Fruit fly (Drosophila melanogaster) whole organism, pupa: ENCODE measurements around the gene loj.

Source experiments
- CG10348 ChIP-seq: fragments of 200-800 bp; sonication (Bioruptor generic); IDR thresholded peaks from 2 replicates; pipeline ENCODE4 v1.3.6; 2022; ENCODE audit warnings: missing biosample characterization, missing genetic modification characterization
- CG12605 ChIP-seq: fragments of 200-800 bp; sonication (Bioruptor generic); IDR thresholded peaks from 2 replicates; pipeline ENCODE4 v1.3.6; 2022; ENCODE audit warnings: missing biosample characterization, missing genetic modification characterization
- CG13204 ChIP-seq: fragments of 200-800 bp; sonication (Bioruptor generic); optimal IDR thresholded peaks from 2 replicates; lab custom pipeline; 2018; ENCODE audit warnings: missing biosample characterization, mild to moderate bottlenecking, missing genetic modification characterization, moderate library complexity
- CG14655 ChIP-seq: fragments of 200-800 bp; sonication (Bioruptor generic); optimal IDR thresholded peaks from 3 replicates; lab custom pipeline; 2017; ENCODE audit warnings: mild to moderate bottlenecking, missing biosample characterization, missing genetic modification reagents, missing genetic modification characterization
- CG15710 ChIP-seq: fragments of 200-800 bp; sonication (Bioruptor generic); optimal IDR thresholded peaks from 2 replicates; lab custom pipeline; 2018; ENCODE audit warnings: missing biosample characterization, mild to moderate bottlenecking, missing genetic modification characterization, moderate library complexity
- CG17806 ChIP-seq: fragments of 200-800 bp; sonication (Bioruptor generic); optimal IDR thresholded peaks from 2 replicates; lab custom pipeline; 2018; ENCODE audit warnings: missing biosample characterization, mild to moderate bottlenecking, missing genetic modification characterization, moderate library complexity
- CG32121 ChIP-seq: fragments of 200-800 bp; sonication (Bioruptor generic); IDR thresholded peaks from 2 replicates; pipeline ENCODE4 v1.3.6; 2022; ENCODE audit warnings: missing biosample characterization, missing genetic modification characterization
- CG34367 ChIP-seq: fragments of 200-800 bp; sonication (Bioruptor generic); optimal IDR thresholded peaks from 2 replicates; lab custom pipeline; 2018; ENCODE audit warnings: missing biosample characterization, mild to moderate bottlenecking, missing genetic modification characterization
- CG4496 ChIP-seq: fragments of 200-800 bp; sonication (Bioruptor generic); IDR thresholded peaks from 3 replicates; pipeline ENCODE4 v1.3.6; 2022; ENCODE audit warnings: missing biosample characterization, missing genetic modification characterization
- CG8159 ChIP-seq: fragments of 200-800 bp; sonication (Bioruptor generic); optimal IDR thresholded peaks from 3 replicates; lab custom pipeline; 2018; ENCODE audit warnings: missing biosample characterization, mild to moderate bottlenecking, missing genetic modification characterization, moderate library complexity
- CG8301 ChIP-seq: fragments of 200-800 bp; sonication (Bioruptor generic); optimal IDR thresholded peaks from 2 replicates; lab custom pipeline; 2018; ENCODE audit warnings: missing biosample characterization, mild to moderate bottlenecking, missing genetic modification characterization
- CG9948 ChIP-seq: fragments of 200-800 bp; sonication (Bioruptor generic); optimal IDR thresholded peaks from 2 replicates; lab custom pipeline; 2018; ENCODE audit warnings: missing biosample characterization, mild to moderate bottlenecking, missing genetic modification characterization, moderate library complexity
- D1 ChIP-seq: fragments of 200-800 bp; sonication (Bioruptor generic); optimal IDR thresholded peaks from 2 replicates; lab custom pipeline; 2018; ENCODE audit warnings: missing biosample characterization, mild to moderate bottlenecking, missing genetic modification characterization, moderate library complexity
- EcR ChIP-seq: fragments of 200-800 bp; sonication (Bioruptor generic); optimal IDR thresholded peaks from 3 replicates; lab custom pipeline; 2019; ENCODE audit warnings: missing biosample characterization, missing genetic modification characterization, mild to moderate bottlenecking, moderate library complexity, missing genetic modification reagents
- Ets98B ChIP-seq: fragments of 200-800 bp; sonication (Bioruptor generic); IDR thresholded peaks from 2 replicates; pipeline ENCODE4 v1.3.6; 2022; ENCODE audit warnings: missing biosample characterization, missing genetic modification characterization
- Pif1A ChIP-seq: fragments of 200-800 bp; sonication (Bioruptor generic); optimal IDR thresholded peaks from 3 replicates; lab custom pipeline; 2016; ENCODE audit warnings: missing biosample characterization, missing genetic modification characterization
- Pif1B ChIP-seq: fragments of 200-800 bp; sonication (Bioruptor generic); optimal IDR thresholded peaks from 3 replicates; lab custom pipeline; 2016; ENCODE audit warnings: missing biosample characterization, missing genetic modification characterization
- Snoo ChIP-seq: fragments of 200-800 bp; sonication (Bioruptor generic); optimal IDR thresholded peaks from 3 replicates; lab custom pipeline; 2017; ENCODE audit warnings: missing biosample characterization, mild to moderate bottlenecking, missing genetic modification characterization, inconsistent platforms
- fd96Ca ChIP-seq: fragments of 200-800 bp; sonication (Bioruptor generic); IDR thresholded peaks from 3 replicates; pipeline ENCODE4 v1.3.6; 2022; ENCODE audit warnings: missing biosample characterization, missing genetic modification characterization
- gl ChIP-seq: fragments of 200-800 bp; sonication (Bioruptor generic); optimal IDR thresholded peaks from 2 replicates; lab custom pipeline; 2018; ENCODE audit warnings: missing biosample characterization, mild to moderate bottlenecking, missing genetic modification characterization
- rn ChIP-seq: fragments of 200-800 bp; sonication (Bioruptor generic); IDR thresholded peaks from 2 replicates; pipeline ENCODE4 v1.3.6; 2022; ENCODE audit warnings: missing biosample characterization, missing genetic modification characterization

loj gene

DNA sequence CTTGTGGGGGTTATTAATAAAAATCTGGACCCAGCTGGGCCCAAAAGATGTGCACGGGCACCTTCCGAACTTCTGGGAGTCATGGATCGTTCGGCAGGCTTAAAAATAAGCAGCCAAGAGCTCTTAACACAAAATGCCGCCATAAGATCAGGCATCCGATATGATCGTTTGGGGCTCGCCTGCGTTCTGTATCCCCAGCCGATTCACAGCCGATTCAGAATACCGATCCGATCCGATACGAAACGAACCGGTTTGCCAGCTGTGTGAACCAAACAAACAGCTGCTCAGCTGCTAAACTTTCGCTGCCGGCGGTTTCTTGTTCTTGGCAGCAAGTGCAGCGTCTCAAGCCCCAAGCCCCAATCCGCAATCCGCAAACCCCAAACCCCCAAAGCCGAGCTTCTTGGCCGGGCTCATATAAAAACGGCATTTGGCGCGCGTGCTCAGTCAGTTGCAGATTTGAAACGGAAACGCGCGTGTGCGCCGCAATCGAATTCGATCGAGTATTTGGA, 28.9 kb upstream of the loj start, which contains the start of gene CG42269:
CG42269 (plus strand) TSS at position 416 of the 509 bp plus-strand sequence.
- TF ChIP-seq Ets98B: no peak
- no peak for TF ChIP-seq Pif1A (GFP tag; lab: Kevin White, UChicago)
- peak; percentile 28 for TF ChIP-seq Snoo (tag; lab: Kevin White, UChicago)
- no peak for TF ChIP-seq CG10348
- TF ChIP-seq EcR: no peak
- TF ChIP-seq fd96Ca (GFP tag; lab: Robert Waterston, UW): no peak
- TF ChIP-seq CG32121 (GFP tag; lab: Robert Waterston, UW): no peak
- no peak for TF ChIP-seq Pif1B
- TF ChIP-seq CG15710: no peak
- peak; percentile 54 for TF ChIP-seq CG4496 (GFP tag; lab: Robert Waterston, UW)

DNA sequence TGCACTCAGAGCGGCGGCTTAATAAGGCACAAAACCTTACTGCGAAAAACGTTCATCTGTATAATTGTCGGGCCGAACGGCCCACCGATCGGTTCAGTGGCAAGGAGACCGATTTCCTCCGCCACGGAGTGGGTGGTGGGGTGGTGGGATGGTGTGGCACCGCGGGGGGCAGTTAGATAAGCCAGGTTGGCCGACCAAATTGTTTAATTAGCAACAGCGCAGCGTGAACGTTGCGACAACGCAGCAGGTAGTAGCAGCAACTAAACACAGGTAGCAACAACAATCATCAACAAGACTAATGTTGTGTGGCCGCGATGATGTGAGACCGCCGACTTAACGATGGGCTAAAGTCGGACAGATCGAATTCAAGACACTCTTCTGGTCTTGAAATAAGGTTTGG, 26.6 kb upstream of the loj start:
- TF ChIP-seq D1 (tag; lab: Kevin White, UChicago) (no peak), fd96Ca (GFP tag; lab: Robert Waterston, UW) (0 out of 3 replicates have a peak, but pooled peaks have one; percentile 20)

DNA sequence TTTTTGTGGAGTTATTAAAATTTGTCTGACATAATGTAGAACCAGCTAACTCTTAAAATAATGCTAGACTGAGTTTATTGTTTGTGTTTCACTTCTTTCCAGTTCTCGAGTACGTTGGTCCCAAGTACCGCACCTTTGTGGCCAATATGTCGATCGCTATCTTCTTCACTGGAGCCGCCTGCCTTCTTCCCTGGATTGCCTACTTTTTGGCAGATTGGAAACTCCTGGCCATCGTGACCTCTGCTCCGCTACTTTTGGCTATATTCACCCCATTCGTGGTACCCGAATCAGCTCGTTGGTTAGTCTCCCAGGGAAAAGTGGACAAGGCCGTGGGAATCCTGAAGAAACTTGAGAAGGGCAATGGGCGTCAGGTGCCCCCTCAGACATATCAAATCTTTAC, 24.7 kb upstream of the loj start:
- TF ChIP-seq CG34367 (no peak), CG10348 (no peak), rn (no peak), CG15710 (no peak), fd96Ca (GFP tag; lab: Robert Waterston, UW) (no peak), Pif1B (no peak), gl (tag; lab: Kevin White, UChicago) (no peak), CG17806 (tag; lab: Kevin White, UChicago) (no peak), CG8159 (tag; lab: Kevin White, UChicago) (no peak), CG9948 (tag; lab: Kevin White, UChicago) (no peak), Pif1A (GFP tag; lab: Kevin White, UChicago) (no peak), CG4496 (GFP tag; lab: Robert Waterston, UW) (no peak), CG12605 (GFP tag; lab: Robert Waterston, UW) (no peak), CG14655 (GFP tag; lab: Kevin White, UChicago) (no peak), D1 (tag; lab: Kevin White, UChicago) (no peak), CG32121 (GFP tag; lab: Robert Waterston, UW) (no peak), CG8301 (tag; lab: Kevin White, UChicago) (no peak), Snoo (tag; lab: Kevin White, UChicago) (no peak), EcR (no peak), Ets98B (no peak)

DNA sequence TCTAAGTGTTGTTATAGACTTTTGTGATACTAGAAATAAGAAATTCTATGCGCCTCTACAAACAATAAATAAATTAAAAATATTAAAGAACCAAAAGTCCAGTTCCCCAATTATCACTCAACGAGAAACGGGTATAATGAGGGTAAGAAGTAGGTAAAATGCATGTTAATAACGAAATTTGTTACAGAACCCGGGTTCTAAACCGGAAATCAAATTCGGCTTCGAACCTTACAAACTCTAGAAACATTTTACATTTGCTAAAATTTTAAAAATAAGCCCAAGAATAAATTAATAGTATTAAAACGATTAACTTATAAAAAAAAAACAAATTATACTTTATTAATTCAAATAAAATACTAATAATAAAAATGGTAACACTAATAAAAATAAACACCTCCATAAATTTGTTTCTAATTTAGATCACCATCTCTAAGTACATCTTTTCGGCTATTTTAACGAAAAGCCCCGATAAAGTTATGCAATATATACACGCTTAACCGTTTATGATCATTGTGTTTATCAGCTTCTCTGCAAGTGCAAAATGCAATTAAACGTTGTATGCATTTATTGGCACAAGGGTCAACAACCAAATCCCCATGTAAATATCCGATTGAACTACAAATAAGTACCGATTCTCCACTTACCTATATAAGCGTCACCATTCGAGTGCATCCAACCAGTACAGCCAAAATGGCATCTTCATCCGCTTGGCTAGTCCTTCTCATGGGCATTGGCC, 23.2 kb upstream of the loj start, which contains the start of gene CG6602:
CG6602 (plus strand) TSS at position 686 of the 736 bp plus-strand sequence.
- peak; percentile 41 for TF ChIP-seq CG34367
- TF ChIP-seq CG4496 (GFP tag; lab: Robert Waterston, UW): peak; percentile 78
- peak; percentile 44 for TF ChIP-seq CG15710
- peak; percentile 28 for TF ChIP-seq CG8159 (tag; lab: Kevin White, UChicago)
- no peak for TF ChIP-seq fd96Ca (GFP tag; lab: Robert Waterston, UW)
- TF ChIP-seq Snoo (tag; lab: Kevin White, UChicago): peak; percentile 79
- no peak for TF ChIP-seq CG12605 (GFP tag; lab: Robert Waterston, UW)

DNA sequence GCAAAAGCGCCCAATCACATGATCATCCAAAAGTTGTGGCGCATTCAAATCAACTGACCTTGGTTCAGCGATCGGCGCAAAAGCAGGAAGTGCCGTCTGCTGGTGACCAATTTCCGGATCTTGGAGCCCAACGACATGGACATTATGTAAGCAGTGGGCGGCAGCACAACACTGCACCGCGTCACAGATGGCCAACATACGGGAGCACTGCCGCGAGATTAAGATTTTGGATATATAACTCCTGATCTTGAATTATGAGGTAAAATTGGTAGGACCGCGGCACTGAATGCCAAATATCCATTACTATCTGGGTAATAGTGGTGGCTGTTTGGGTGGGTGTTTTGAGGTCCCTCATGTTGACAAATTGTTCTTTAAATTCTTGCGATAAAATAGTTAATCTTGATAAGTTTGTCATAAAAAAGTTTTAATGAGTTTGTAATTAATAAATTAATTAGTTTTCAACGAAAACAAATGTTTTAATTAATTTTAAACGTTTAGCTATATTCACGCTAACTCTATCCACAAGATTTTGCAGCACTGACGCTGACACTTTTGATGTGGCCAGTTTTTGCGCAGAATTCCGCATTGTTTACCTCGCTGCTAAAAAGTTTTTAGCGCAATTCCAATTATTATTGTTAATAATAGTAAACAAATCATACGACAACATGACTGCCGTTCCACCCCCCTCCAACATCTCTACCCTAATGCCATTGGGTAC, 19.7 kb upstream of the loj start, which contains the start of the genes CG13295 and CG6610:
CG13295 (minus strand) TSS at position 271 of the 718 bp plus-strand sequence.
CG6610 (plus strand) TSS at position 562 of the 718 bp plus-strand sequence.
- TF ChIP-seq rn (no peak), CG13204 (no peak), Ets98B (no peak), CG10348 (no peak), Pif1B (no peak), fd96Ca (GFP tag; lab: Robert Waterston, UW) (no peak), CG17806 (tag; lab: Kevin White, UChicago) (peak; percentile 29), CG34367 (peak; percentile 32), CG8301 (tag; lab: Kevin White, UChicago) (peak; percentile 27), CG32121 (GFP tag; lab: Robert Waterston, UW) (no peak; the same call in 1 of the 2 replicates), EcR (no peak), CG4496 (GFP tag; lab: Robert Waterston, UW) (no peak), Pif1A (GFP tag; lab: Kevin White, UChicago) (no peak), Snoo (tag; lab: Kevin White, UChicago) (peak; percentile 41), CG12605 (GFP tag; lab: Robert Waterston, UW) (no peak), D1 (tag; lab: Kevin White, UChicago) (no peak), CG9948 (tag; lab: Kevin White, UChicago) (no peak), CG8159 (tag; lab: Kevin White, UChicago) (peak; percentile 69), gl (tag; lab: Kevin White, UChicago) (no peak), CG15710 (peak; percentile 69), CG14655 (GFP tag; lab: Kevin White, UChicago) (peak; percentile 53)
